Worm (Caenorhabditis elegans): Measurements from ENCODE around the gene C15H11.11.

- TF ChIP-seq ztf-11 (tag; optimal IDR thresholded peaks at IDR 0.05), result no peak
- TF ChIP-seq sem-2 (GFP tag; optimal IDR thresholded peaks at IDR 0.05), result no peak
Observed at ce11 chrV:14432259-14432658, 17.0 kb downstream of the C15H11.11 start, which contains the start of gene egl-1.

All from whole organism, mixed stage, embryonic.